Fruit fly (Drosophila melanogaster) whole organism, adult: Measurements from ENCODE around the gene p23.

Experiments used
- CG5204 ChIP-seq: fragments of 200-800 bp; sonication (Bioruptor generic); optimal IDR thresholded peaks from 2 replicates; lab custom pipeline; 2016; ENCODE audit warnings: missing biosample characterization, missing genetic modification characterization
- Crg-1 ChIP-seq: fragments of 200-800 bp; sonication (Bioruptor generic); optimal IDR thresholded peaks from 2 replicates; lab custom pipeline; 2016; ENCODE audit warnings: missing biosample characterization, missing genetic modification characterization
- cic ChIP-seq: fragments of 200-800 bp; sonication (Bioruptor generic); optimal IDR thresholded peaks from 2 replicates; lab custom pipeline; 2017; ENCODE audit warnings: missing biosample characterization, mild to moderate bottlenecking, missing genetic modification characterization, moderate library complexity
- cnc ChIP-seq, 2 experiments: fragments of >200 bp; optimal IDR thresholded peaks; 2 replicates each; lab custom pipeline; 2017

DNA sequence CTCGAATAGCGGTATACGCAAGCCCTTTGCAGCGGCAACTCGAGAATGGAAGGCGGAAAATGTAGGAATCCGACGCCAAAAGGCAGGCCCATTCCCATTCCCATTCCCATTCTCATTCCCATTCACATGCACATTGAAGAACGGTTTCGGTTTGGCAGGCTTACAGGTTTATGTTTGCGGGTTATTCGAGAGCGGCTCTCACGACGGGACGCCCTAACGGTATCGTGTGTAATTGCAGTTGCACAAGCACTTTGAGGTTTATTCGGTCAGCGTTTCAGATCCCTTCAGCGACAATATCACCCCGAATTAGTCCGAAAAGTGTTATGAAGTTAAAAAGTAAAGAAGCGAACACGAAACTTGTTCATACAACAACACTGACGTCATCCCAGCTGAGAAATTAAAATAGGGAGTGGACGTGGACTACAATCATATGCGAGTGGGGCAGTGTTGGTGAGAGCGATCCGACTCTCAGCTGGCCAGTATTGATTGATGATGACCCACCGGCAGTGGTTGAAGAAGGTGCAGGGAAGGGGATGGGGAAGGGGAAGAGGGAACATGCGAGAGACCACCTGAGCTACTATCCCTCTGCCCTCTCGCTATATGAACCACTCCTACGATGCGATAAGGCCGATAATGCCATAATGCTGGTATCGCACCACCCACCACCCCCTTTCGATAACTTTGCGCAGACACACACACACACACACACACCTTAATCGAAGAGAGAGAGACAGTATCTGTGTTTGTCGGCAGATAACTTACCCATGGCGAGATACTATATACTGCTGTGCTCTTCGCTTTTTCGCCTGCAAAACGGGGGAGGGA is 26.7 kb downstream of the p23 start:
- TF ChIP-seq Crg-1 (GFP tag; lab: Kevin White, UChicago) (peak; percentile 46), cnc (optimal IDR thresholded peaks at IDR 0.05; lab: Kevin White, UChicago) (no peak), cic (GFP tag; lab: Kevin White, UChicago) (peak; percentile 97), CG5204 (GFP tag; lab: Kevin White, UChicago) (no peak)
